1 fruit fly cellular context compared by ENCODE assay signal in the genomic region with DNA sequence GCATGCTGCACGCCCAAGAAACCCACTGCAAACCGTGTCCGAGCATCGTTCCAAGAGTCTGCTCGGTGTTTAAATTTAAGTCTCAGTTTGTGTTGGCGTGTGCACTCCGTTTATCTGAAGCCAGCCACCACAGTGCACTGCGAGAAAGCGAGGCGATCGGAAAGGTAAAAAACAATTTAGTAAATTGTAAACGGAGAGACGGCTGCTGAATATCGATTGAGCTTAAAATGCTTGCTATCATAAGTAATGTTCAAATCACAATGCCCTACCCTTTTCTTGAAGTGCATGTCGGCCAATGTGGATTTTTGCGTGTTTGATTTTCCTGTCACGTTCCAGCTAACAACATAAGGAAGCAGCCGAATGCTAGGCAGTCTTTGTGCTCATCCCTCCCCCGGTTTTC.
A peak's percentile ranks its signal among the peaks of the same experiment; 100 is the strongest.
TF ChIP-seq lines count a peak whose summit lies in the region.

No protein-coding gene starts in this region.

TF ChIP-seq in whole organism, embryonic, 481 proteins besides CTCF, POLR2A, EP300 and RAD21 (continued from another document and continues in another):
- no peak for TF ChIP-seq CG1602 (GFP tag; optimal IDR thresholded peaks at IDR 0.05; lab: Kevin White, UChicago)
- TF ChIP-seq insv (GFP tag; optimal IDR thresholded peaks at IDR 0.05; lab: Kevin White, UChicago): no peak
- TF ChIP-seq Meics (GFP tag; optimal IDR thresholded peaks at IDR 0.05; lab: Kevin White, UChicago): no peak
- TF ChIP-seq lilli (GFP tag; optimal IDR thresholded peaks at IDR 0.05; lab: Kevin White, UChicago): peak; percentile 3
- TF ChIP-seq Oli (tag; optimal IDR thresholded peaks at IDR 0.05; lab: Kevin White, UChicago): peak; percentile 16
- TF ChIP-seq CG14860 (GFP tag; IDR thresholded peaks at IDR 0.05; lab: Robert Waterston, UW; ENCODE audit: partially characterized antibody): no peak
- no peak for TF ChIP-seq HmgD (GFP tag; optimal IDR thresholded peaks at IDR 0.05; lab: Kevin White, UChicago)
- no peak for TF ChIP-seq bcd (GFP tag; optimal IDR thresholded peaks at IDR 0.05; lab: Kevin White, UChicago)
- no peak for TF ChIP-seq nom (GFP tag; optimal IDR thresholded peaks at IDR 0.05; lab: Kevin White, UChicago)
- no peak for TF ChIP-seq CG12219 (GFP tag; optimal IDR thresholded peaks at IDR 0.05; lab: Kevin White, UChicago)
- no peak for TF ChIP-seq aop (GFP tag; IDR thresholded peaks at IDR 0.05; lab: Robert Waterston, UW)
- TF ChIP-seq CG15011 (GFP tag; optimal IDR thresholded peaks at IDR 0.05; lab: Kevin White, UChicago): no peak
- TF ChIP-seq Opbp (GFP tag; IDR thresholded peaks at IDR 0.05; lab: Robert Waterston, UW; ENCODE audit: partially characterized antibody): no peak
- TF ChIP-seq CG34422 (GFP tag; IDR thresholded peaks at IDR 0.05; lab: Robert Waterston, UW): peak; percentile 53; the same call in 1 of the 3 replicates
- TF ChIP-seq CG9215 (GFP tag; IDR thresholded peaks at IDR 0.05; lab: Robert Waterston, UW): no peak
- no peak for TF ChIP-seq NK7.1 (GFP tag; optimal IDR thresholded peaks at IDR 0.05; lab: Kevin White, UChicago)
- TF ChIP-seq bsh (GFP tag; optimal IDR thresholded peaks at IDR 0.05; lab: Kevin White, UChicago): peak; percentile 44 to 59
- TF ChIP-seq CG33213 (GFP tag; optimal IDR thresholded peaks at IDR 0.05; lab: Kevin White, UChicago): no peak
- TF ChIP-seq gt (GFP tag; IDR thresholded peaks at IDR 0.05; lab: Robert Waterston, UW): no peak
- TF ChIP-seq CG31441 (GFP tag; IDR thresholded peaks at IDR 0.05; lab: Robert Waterston, UW): 0 out of 2 replicates have a peak, but pooled peaks have one; percentile 20
- TF ChIP-seq Atf6 (GFP tag; IDR thresholded peaks at IDR 0.05; lab: Robert Waterston, UW): 0 out of 2 replicates have a peak, but pooled peaks have one; percentile 32
- TF ChIP-seq ewg (GFP tag; optimal IDR thresholded peaks at IDR 0.05; lab: Kevin White, UChicago): no peak
- TF ChIP-seq Ssrp (tag; optimal IDR thresholded peaks at IDR 0.05; lab: Kevin White, UChicago): peak; percentile 14
- TF ChIP-seq Dad (GFP tag; optimal IDR thresholded peaks at IDR 0.05; lab: Kevin White, UChicago): no peak
- no peak for TF ChIP-seq repo (GFP tag; optimal IDR thresholded peaks at IDR 0.05; lab: Kevin White, UChicago)
- TF ChIP-seq Xbp1 (GFP tag; optimal IDR thresholded peaks at IDR 0.05; lab: Kevin White, UChicago): peak; percentile 36
- peak; percentile 33 for TF ChIP-seq CG30431 (GFP tag; optimal IDR thresholded peaks at IDR 0.05; lab: Kevin White, UChicago)
- TF ChIP-seq CG43689 (GFP tag; IDR thresholded peaks at IDR 0.05; lab: Robert Waterston, UW): no peak
- TF ChIP-seq CG10654 (GFP tag; optimal IDR thresholded peaks at IDR 0.05; lab: Kevin White, UChicago): no peak
- peak; percentile 8; the same call in 1 of the 2 replicates for TF ChIP-seq CG6689 (GFP tag; IDR thresholded peaks at IDR 0.05; lab: Robert Waterston, UW)
- TF ChIP-seq Ptx1 (GFP tag; IDR thresholded peaks at IDR 0.05; lab: Robert Waterston, UW): peak; percentile 33; the same call in 1 of the 2 replicates
- no peak for TF ChIP-seq Hand (GFP tag; optimal IDR thresholded peaks at IDR 0.05; lab: Kevin White, UChicago)
- TF ChIP-seq CG4424 (GFP tag; optimal IDR thresholded peaks at IDR 0.05; lab: Kevin White, UChicago): peak; percentile 44
- TF ChIP-seq CG17829 (tag; optimal IDR thresholded peaks at IDR 0.05; lab: Kevin White, UChicago): peak; percentile 9
- TF ChIP-seq H15 (GFP tag; IDR thresholded peaks at IDR 0.05; lab: Robert Waterston, UW): peak; percentile 58; the same call in 1 of the 3 replicates
- no peak for TF ChIP-seq ftz-f1 (GFP tag; optimal IDR thresholded peaks at IDR 0.05; lab: Kevin White, UChicago)
- no peak for TF ChIP-seq CG3995 (GFP tag; optimal IDR thresholded peaks at IDR 0.05; lab: Kevin White, UChicago)
- no peak for TF ChIP-seq CG11696 (GFP tag; IDR thresholded peaks at IDR 0.05; lab: Robert Waterston, UW)
- TF ChIP-seq Sox100B (GFP tag; optimal IDR thresholded peaks at IDR 0.05; lab: Kevin White, UChicago): no peak
- TF ChIP-seq CG17328 (GFP tag; IDR thresholded peaks at IDR 0.05; lab: Robert Waterston, UW): peak; percentile 67; the same call in 1 of the 2 replicates
- TF ChIP-seq CG13775 (GFP tag; optimal IDR thresholded peaks at IDR 0.05; lab: Kevin White, UChicago): no peak
- TF ChIP-seq CG12769 (tag; optimal IDR thresholded peaks at IDR 0.05; lab: Kevin White, UChicago): peak; percentile 33
- TF ChIP-seq CG2116 (GFP tag; optimal IDR thresholded peaks at IDR 0.05; lab: Kevin White, UChicago): no peak
- TF ChIP-seq CG2202 (tag; optimal IDR thresholded peaks at IDR 0.05; lab: Kevin White, UChicago): no peak
- TF ChIP-seq amos (GFP tag; IDR thresholded peaks at IDR 0.05; lab: Robert Waterston, UW; ENCODE audit: partially characterized antibody): no peak
- TF ChIP-seq Usf (GFP tag; optimal IDR thresholded peaks at IDR 0.05; lab: Kevin White, UChicago): no peak
- no peak for TF ChIP-seq pho (GFP tag; optimal IDR thresholded peaks at IDR 0.05; lab: Kevin White, UChicago)
- TF ChIP-seq CG1024 (GFP tag; IDR thresholded peaks at IDR 0.05; lab: Robert Waterston, UW): peak; percentile 22; the same call in 1 of the 2 replicates
- no peak for TF ChIP-seq bbx (GFP tag; IDR thresholded peaks at IDR 0.05; lab: Robert Waterston, UW; ENCODE audit: partially characterized antibody)
- no peak for TF ChIP-seq Doc2 (GFP tag; IDR thresholded peaks at IDR 0.05; lab: Robert Waterston, UW)
- TF ChIP-seq Abd-B (GFP tag; optimal IDR thresholded peaks at IDR 0.05; lab: Kevin White, UChicago): peak; percentile 8
- peak; percentile 3 for TF ChIP-seq NfI (GFP tag; optimal IDR thresholded peaks at IDR 0.05; lab: Kevin White, UChicago)
- peak; percentile 7 for TF ChIP-seq CG17385 (GFP tag; optimal IDR thresholded peaks at IDR 0.05; lab: Kevin White, UChicago)
- no peak for TF ChIP-seq nerfin-1 (tag; optimal IDR thresholded peaks at IDR 0.05; lab: Kevin White, UChicago)
- TF ChIP-seq Fer1 (GFP tag; optimal IDR thresholded peaks at IDR 0.05; lab: Kevin White, UChicago): no peak
- TF ChIP-seq dmrt11E (tag; optimal IDR thresholded peaks at IDR 0.05; lab: Kevin White, UChicago): peak; percentile 17
- TF ChIP-seq fd3F (GFP tag; optimal IDR thresholded peaks at IDR 0.05; lab: Kevin White, UChicago): no peak
- 0 out of 2 replicates have a peak, but pooled peaks have one; percentile 23 for TF ChIP-seq CG14667 (GFP tag; IDR thresholded peaks at IDR 0.05; lab: Robert Waterston, UW)
- no peak for TF ChIP-seq pita (GFP tag; optimal IDR thresholded peaks at IDR 0.05; lab: Kevin White, UChicago)
- TF ChIP-seq Bgb (GFP tag; IDR thresholded peaks at IDR 0.05; lab: Robert Waterston, UW; ENCODE audit: partially characterized antibody): no peak
- 0 out of 2 replicates have a peak, but pooled peaks have one; percentile 31 for TF ChIP-seq CG32532 (GFP tag; IDR thresholded peaks at IDR 0.05; lab: Robert Waterston, UW)
- TF ChIP-seq p53 (GFP tag; optimal IDR thresholded peaks at IDR 0.05; lab: Kevin White, UChicago): no peak
- no peak for TF ChIP-seq CG14050 (GFP tag; IDR thresholded peaks at IDR 0.05; lab: Robert Waterston, UW)
- TF ChIP-seq Taf1 (GFP tag; IDR thresholded peaks at IDR 0.05; lab: Robert Waterston, UW): no peak
- TF ChIP-seq CG4404 (GFP tag; IDR thresholded peaks at IDR 0.05; lab: Robert Waterston, UW): peak; percentile 54
- peak; percentile 29 for TF ChIP-seq CG10979 (tag; optimal IDR thresholded peaks at IDR 0.05; lab: Kevin White, UChicago)
- no peak for TF ChIP-seq Ravus (GFP tag; IDR thresholded peaks at IDR 0.05; lab: Robert Waterston, UW)
- TF ChIP-seq jumu (GFP tag; optimal IDR thresholded peaks at IDR 0.05; lab: Kevin White, UChicago): peak; percentile 16
- TF ChIP-seq slbo (GFP tag; IDR thresholded peaks at IDR 0.05; lab: Robert Waterston, UW): peak; percentile 59
- TF ChIP-seq CG8478 (optimal IDR thresholded peaks at IDR 0.05; lab: Kevin White, UChicago): no peak
- no peak for TF ChIP-seq en (GFP tag; optimal IDR thresholded peaks at IDR 0.05; lab: Kevin White, UChicago)
- TF ChIP-seq CG7839 (tag; optimal IDR thresholded peaks at IDR 0.05; lab: Kevin White, UChicago): peak; percentile 20
- TF ChIP-seq slp2 (GFP tag; optimal IDR thresholded peaks at IDR 0.05; lab: Kevin White, UChicago): no peak
- peak; percentile 40; the same call in 1 of the 2 replicates for TF ChIP-seq lmd (GFP tag; IDR thresholded peaks at IDR 0.05; lab: Robert Waterston, UW)
- no peak for TF ChIP-seq zen (tag; optimal IDR thresholded peaks at IDR 0.05; lab: Kevin White, UChicago)
- TF ChIP-seq Xrp1 (GFP tag; IDR thresholded peaks at IDR 0.05; lab: Robert Waterston, UW): peak; percentile 58; the same call in 1 of the 2 replicates
- peak; percentile 74 for TF ChIP-seq sens (GFP tag; lab: Kevin White, UChicago)
- TF ChIP-seq CG17568 (GFP tag; optimal IDR thresholded peaks at IDR 0.05; lab: Kevin White, UChicago): no peak
- TF ChIP-seq Hmr (GFP tag; optimal IDR thresholded peaks at IDR 0.05; lab: Kevin White, UChicago): peak; percentile 21
- TF ChIP-seq Rx (GFP tag; IDR thresholded peaks at IDR 0.05; lab: Robert Waterston, UW): 0 out of 2 replicates have a peak, but pooled peaks have one; percentile 39
- no peak for TF ChIP-seq D19B (GFP tag; optimal IDR thresholded peaks at IDR 0.05; lab: Kevin White, UChicago)
- no peak for TF ChIP-seq schlank (tag; optimal IDR thresholded peaks at IDR 0.05; lab: Kevin White, UChicago)
- no peak for TF ChIP-seq pzg (GFP tag; optimal IDR thresholded peaks at IDR 0.05; lab: Kevin White, UChicago)
- TF ChIP-seq z (GFP tag; IDR thresholded peaks at IDR 0.05; lab: Robert Waterston, UW): no peak
- peak; percentile 36 for TF ChIP-seq pnt (GFP tag; optimal IDR thresholded peaks at IDR 0.05; lab: Kevin White, UChicago)
- TF ChIP-seq tx (GFP tag; optimal IDR thresholded peaks at IDR 0.05; lab: Kevin White, UChicago): no peak
- TF ChIP-seq Dip2 (GFP tag; IDR thresholded peaks at IDR 0.05; lab: Robert Waterston, UW): no peak
- no peak for TF ChIP-seq CG10431 (GFP tag; optimal IDR thresholded peaks at IDR 0.05; lab: Kevin White, UChicago)
- peak; percentile 88 for TF ChIP-seq Drgx (GFP tag; IDR thresholded peaks at IDR 0.05; lab: Robert Waterston, UW)
- TF ChIP-seq CG12236 (GFP tag; optimal IDR thresholded peaks at IDR 0.05; lab: Kevin White, UChicago): no peak
- TF ChIP-seq CG10209 (GFP tag; optimal IDR thresholded peaks at IDR 0.05; lab: Kevin White, UChicago): no peak
- peak; percentile 41; the same call in 1 of the 2 replicates for TF ChIP-seq CG14441 (GFP tag; IDR thresholded peaks at IDR 0.05; lab: Robert Waterston, UW)
- TF ChIP-seq Scr (GFP tag; IDR thresholded peaks at IDR 0.05; lab: Robert Waterston, UW; ENCODE audit: partially characterized antibody): no peak
- TF ChIP-seq Optix (GFP tag; IDR thresholded peaks at IDR 0.05; lab: Robert Waterston, UW): no peak
- TF ChIP-seq wdn (GFP tag; IDR thresholded peaks at IDR 0.05; lab: Robert Waterston, UW): no peak
- TF ChIP-seq Six4 (GFP tag; optimal IDR thresholded peaks at IDR 0.05; lab: Kevin White, UChicago): no peak
- no peak for TF ChIP-seq CG3163 (GFP tag; optimal IDR thresholded peaks at IDR 0.05; lab: Kevin White, UChicago)
- TF ChIP-seq zen2 (GFP tag; IDR thresholded peaks at IDR 0.05; lab: Robert Waterston, UW; ENCODE audit: partially characterized antibody): no peak
- TF ChIP-seq Gug (GFP tag; IDR thresholded peaks at IDR 0.05; lab: Robert Waterston, UW): peak; percentile 25; the same call in 1 of the 4 replicates
- no peak for TF ChIP-seq CG15696 (tag; optimal IDR thresholded peaks at IDR 0.05; lab: Kevin White, UChicago)
- no peak for TF ChIP-seq slou (GFP tag; optimal IDR thresholded peaks at IDR 0.05; lab: Kevin White, UChicago)
- TF ChIP-seq odd (GFP tag; optimal IDR thresholded peaks at IDR 0.05; lab: Kevin White, UChicago): no peak
- no peak for TF ChIP-seq Hr3 (GFP tag; optimal IDR thresholded peaks at IDR 0.05; lab: Kevin White, UChicago)
- no peak for TF ChIP-seq Spps (tag; optimal IDR thresholded peaks at IDR 0.05; lab: Kevin White, UChicago)
- TF ChIP-seq Med (GFP tag; lab: Kevin White, UChicago): peak; percentile 83
- no peak for TF ChIP-seq tll (GFP tag; optimal IDR thresholded peaks at IDR 0.05; lab: Kevin White, UChicago)
- no peak for TF ChIP-seq YL-1 (GFP tag; optimal IDR thresholded peaks at IDR 0.05; lab: Kevin White, UChicago)
- TF ChIP-seq Rfx (GFP tag; IDR thresholded peaks at IDR 0.05; lab: Robert Waterston, UW): peak; percentile 29; the same call in 1 of the 2 replicates
- peak; percentile 74 for TF ChIP-seq ci (GFP tag; IDR thresholded peaks at IDR 0.05; lab: Robert Waterston, UW)
- TF ChIP-seq Sry-β (GFP tag; optimal IDR thresholded peaks at IDR 0.05; lab: Kevin White, UChicago): no peak
- peak; percentile 92 for TF ChIP-seq Ets65A (GFP tag; lab: Kevin White, UChicago)
- TF ChIP-seq ranshi (GFP tag; IDR thresholded peaks at IDR 0.05; lab: Robert Waterston, UW): 0 out of 2 replicates have a peak, but pooled peaks have one; percentile 33
- TF ChIP-seq CG9609 (GFP tag; optimal IDR thresholded peaks at IDR 0.05; lab: Kevin White, UChicago): no peak
- no peak for TF ChIP-seq gfzf (GFP tag; optimal IDR thresholded peaks at IDR 0.05; lab: Kevin White, UChicago)
- TF ChIP-seq run (tag; optimal IDR thresholded peaks at IDR 0.05; lab: Kevin White, UChicago): no peak
- TF ChIP-seq cato (GFP tag; optimal IDR thresholded peaks at IDR 0.05; lab: Kevin White, UChicago; ENCODE audit: borderline replicate concordance): no peak
- no peak for TF ChIP-seq CG6854 (GFP tag; optimal IDR thresholded peaks at IDR 0.05; lab: Kevin White, UChicago)
- no peak for TF ChIP-seq CG17612 (GFP tag; IDR thresholded peaks at IDR 0.05; lab: Robert Waterston, UW)
- TF ChIP-seq H2.0 (GFP tag; IDR thresholded peaks at IDR 0.05; lab: Robert Waterston, UW): 0 out of 2 replicates have a peak, but pooled peaks have one; percentile 21
- no peak for TF ChIP-seq CG6272 (GFP tag; IDR thresholded peaks at IDR 0.05; lab: Robert Waterston, UW)
- no peak for TF ChIP-seq ato (GFP tag; IDR thresholded peaks at IDR 0.05; lab: Robert Waterston, UW; ENCODE audit: partially characterized antibody)
- no peak for TF ChIP-seq luna (GFP tag; optimal IDR thresholded peaks at IDR 0.05; lab: Kevin White, UChicago)
- peak; percentile 29 for TF ChIP-seq mam (GFP tag; optimal IDR thresholded peaks at IDR 0.05; lab: Kevin White, UChicago)
- TF ChIP-seq CG2712 (tag; optimal IDR thresholded peaks at IDR 0.05; lab: Kevin White, UChicago): peak; percentile 32
- TF ChIP-seq CG7357 (GFP tag; IDR thresholded peaks at IDR 0.05; lab: Robert Waterston, UW): no peak
- no peak for TF ChIP-seq Mes4 (GFP tag; optimal IDR thresholded peaks at IDR 0.05; lab: Kevin White, UChicago)
- peak; percentile 21 for TF ChIP-seq phol (tag; optimal IDR thresholded peaks at IDR 0.05; lab: Kevin White, UChicago)
- TF ChIP-seq hbn (GFP tag; IDR thresholded peaks at IDR 0.05; lab: Robert Waterston, UW; ENCODE audit: partially characterized antibody): no peak
